Worm (Caenorhabditis elegans) whole organism, L4 larva: ENCODE measurements around the gene C55A1.11.

Source experiments
- D1046.2 ChIP-seq: fragments of 200-800 bp; sonication (Bioruptor generic); IDR thresholded peaks from 2 replicates; pipeline ENCODE4 v1.3.6; 2022; ENCODE audit warnings: missing genetic modification characterization, missing compliant biosample characterization
- F10B5.3 ChIP-seq: sonication (generic microtip); optimal IDR thresholded peaks from 2 replicates; lab custom pipeline; 2016; ENCODE audit warnings: mild to moderate bottlenecking, missing genetic modification characterization, missing compliant biosample characterization
- F37D6.2 ChIP-seq: sonication (generic microtip); optimal IDR thresholded peaks from 2 replicates; lab custom pipeline; 2016; ENCODE audit warnings: mild to moderate bottlenecking, missing genetic modification characterization, missing compliant biosample characterization
- T26A8.4 ChIP-seq: fragments of 200-800 bp; sonication (Bioruptor generic); IDR thresholded peaks from 2 replicates; pipeline ENCODE4 v1.3.6; 2022; ENCODE audit warnings: missing genetic modification characterization, missing compliant biosample characterization
- Y48G9A.11 ChIP-seq: fragments of 200-800 bp; sonication (Bioruptor generic); IDR thresholded peaks from 2 replicates; pipeline ENCODE4 v1.3.6; 2022; ENCODE audit warnings: missing genetic modification reagents, missing genetic modification characterization, missing compliant biosample characterization
- Y75B8A.6 ChIP-seq: fragments of 200-800 bp; sonication (Bioruptor generic); IDR thresholded peaks from 2 replicates; pipeline ENCODE4 v1.3.6; 2022; ENCODE audit warnings: missing genetic modification reagents, missing genetic modification characterization, missing compliant biosample characterization
- ZK337.2 ChIP-seq: fragments of 200-800 bp; sonication (Bioruptor generic); IDR thresholded peaks from 2 replicates; pipeline ENCODE4 v1.3.6; 2022; ENCODE audit warnings: missing genetic modification reagents, missing genetic modification characterization, missing compliant biosample characterization
- aha-1 ChIP-seq: fragments of 150-350 bp; peaks from one replicate; lab custom pipeline; 2014; ENCODE audit warnings: missing biosample characterization, missing genetic modification characterization
- ceh-20 ChIP-seq: fragments of 200-800 bp; sonication (Bioruptor generic); IDR thresholded peaks from 2 replicates; pipeline ENCODE4 v1.3.6; 2022; ENCODE audit warnings: missing genetic modification reagents, missing genetic modification characterization, missing compliant biosample characterization
- ceh-44 ChIP-seq: fragments of 200-800 bp; sonication (Bioruptor generic); IDR thresholded peaks from 2 replicates; pipeline ENCODE4 v1.3.6; 2022; ENCODE audit warnings: missing genetic modification reagents, missing genetic modification characterization, missing compliant biosample characterization
- ctbp-1 ChIP-seq: fragments of 200-800 bp; sonication (Bioruptor generic); IDR thresholded peaks from 2 replicates; pipeline ENCODE4 v1.3.6; 2022; ENCODE audit warnings: missing genetic modification reagents, missing genetic modification characterization, missing compliant biosample characterization
- dmd-6 ChIP-seq: fragments of 200-800 bp; sonication (Bioruptor generic); IDR thresholded peaks from 2 replicates; pipeline ENCODE4 v1.3.6; 2022; ENCODE audit warnings: missing genetic modification reagents, missing genetic modification characterization, missing compliant biosample characterization
- dpl-1 ChIP-seq: fragments of 150-350 bp; optimal IDR thresholded peaks from 2 replicates; lab custom pipeline; 2014; ENCODE audit warnings: missing biosample characterization, missing genetic modification reagents, missing genetic modification characterization
- duxl-1 ChIP-seq: sonication (generic microtip); optimal IDR thresholded peaks from 2 replicates; lab custom pipeline; 2016; ENCODE audit warnings: mild to moderate bottlenecking, missing genetic modification characterization, moderate library complexity, missing compliant biosample characterization; ENCODE audit not compliant: poor library complexity
- dve-1 ChIP-seq: sonication (generic microtip); optimal IDR thresholded peaks from 2 replicates; lab custom pipeline; 2017; ENCODE audit warnings: antibody characterized with exemption, mild to moderate bottlenecking, missing genetic modification characterization, missing compliant biosample characterization; ENCODE audit not compliant: insufficient read depth
- hif-1 ChIP-seq, 2 experiments: sonication (generic microtip); optimal IDR thresholded peaks; 2 replicates each; lab custom pipeline; 2016 to 2017; ENCODE audit warnings: missing compliant biosample characterization in 2 of 2, missing genetic modification characterization in 2 of 2, missing genetic modification reagents in 2 of 2, missing genotype in 2 of 2, mild to moderate bottlenecking in 1 of 2
- hlh-11 ChIP-seq: fragments of 200-800 bp; sonication (Bioruptor generic); optimal IDR thresholded peaks from 2 replicates; lab custom pipeline; 2018; ENCODE audit warnings: mild to moderate bottlenecking, missing genetic modification characterization, missing compliant biosample characterization
- hlh-30 ChIP-seq: sonication (generic microtip); optimal IDR thresholded peaks from 2 replicates; lab custom pipeline; 2017; ENCODE audit warnings: antibody characterized with exemption, mild to moderate bottlenecking, missing genetic modification characterization, missing compliant biosample characterization; ENCODE audit not compliant: insufficient read depth
- hmg-1.1 ChIP-seq: fragments of 200-800 bp; sonication (Bioruptor generic); IDR thresholded peaks from 2 replicates; pipeline ENCODE4 v1.3.6; 2022; ENCODE audit warnings: missing genetic modification reagents, missing genetic modification characterization, missing compliant biosample characterization
- lin-29 ChIP-seq: fragments of 200-800 bp; sonication (Bioruptor generic); IDR thresholded peaks from 2 replicates; pipeline ENCODE4 v1.3.6; 2022; ENCODE audit warnings: missing genetic modification reagents, missing genetic modification characterization, missing compliant biosample characterization
- lin-38 ChIP-seq: fragments of 200-800 bp; sonication (Bioruptor generic); IDR thresholded peaks from 2 replicates; pipeline ENCODE4 v1.3.6; 2022; ENCODE audit warnings: missing genetic modification reagents, missing genetic modification characterization, missing compliant biosample characterization
- lsy-2 ChIP-seq, 2 experiments: fragments of 150-350 bp in 1 of 2; sonication (generic microtip) in 1 of 2; optimal IDR thresholded peaks; 2 replicates each; lab custom pipeline; 2014 to 2017; ENCODE audit warnings: missing biosample characterization in 2 of 2, missing genetic modification characterization in 2 of 2
- madf-5 ChIP-seq, 2 experiments: fragments of 200-800 bp; sonication (Bioruptor generic); IDR thresholded peaks; 2 replicates each; pipeline ENCODE4 v1.3.6; 2022; ENCODE audit warnings: missing compliant biosample characterization in 2 of 2, missing genetic modification characterization in 2 of 2
- madf-9 ChIP-seq: fragments of 200-800 bp; sonication (Bioruptor generic); conservative IDR thresholded peaks from 2 replicates; pipeline ENCODE4 v1.3.6; 2022; ENCODE audit warnings: missing genetic modification reagents, missing genetic modification characterization, missing compliant biosample characterization
- mdt-29 ChIP-seq: fragments of 200-800 bp; sonication (Bioruptor generic); IDR thresholded peaks from 2 replicates; pipeline ENCODE4 v1.3.6; 2022; ENCODE audit warnings: missing genetic modification reagents, missing genetic modification characterization, missing compliant biosample characterization
- mes-2 ChIP-seq: sonication (generic microtip); optimal IDR thresholded peaks from 2 replicates; lab custom pipeline; 2016; ENCODE audit warnings: missing genotype, mild to moderate bottlenecking, missing genetic modification characterization, missing compliant biosample characterization; ENCODE audit not compliant: poor library complexity, severe bottlenecking
- mxl-3 ChIP-seq: fragments of 200-800 bp; sonication (Bioruptor generic); optimal IDR thresholded peaks from 2 replicates; lab custom pipeline; 2018; ENCODE audit warnings: mild to moderate bottlenecking, missing genetic modification characterization, missing compliant biosample characterization
- nhr-102 ChIP-seq: sonication (generic microtip); optimal IDR thresholded peaks from 2 replicates; lab custom pipeline; 2016; ENCODE audit warnings: mild to moderate bottlenecking, missing genetic modification characterization, moderate library complexity, missing compliant biosample characterization
- nhr-11 ChIP-seq: fragments of 150-350 bp; optimal IDR thresholded peaks from 2 replicates; lab custom pipeline; 2014; ENCODE audit warnings: missing biosample characterization, missing genetic modification characterization
- nhr-28 ChIP-seq: fragments of 150-350 bp; optimal IDR thresholded peaks from 2 replicates; lab custom pipeline; 2014; ENCODE audit warnings: missing biosample characterization, missing genetic modification characterization
- nhr-42 ChIP-seq: fragments of 200-800 bp; sonication (Bioruptor generic); IDR thresholded peaks from 2 replicates; pipeline ENCODE4 v1.3.6; 2022; ENCODE audit warnings: missing genetic modification characterization, missing compliant biosample characterization
- nhr-48 ChIP-seq: sonication (generic microtip); optimal IDR thresholded peaks from 2 replicates; lab custom pipeline; 2016; ENCODE audit warnings: mild to moderate bottlenecking, missing genetic modification characterization, missing compliant biosample characterization
- nhr-77 ChIP-seq: fragments of 150-350 bp; optimal IDR thresholded peaks from 2 replicates; lab custom pipeline; 2014; ENCODE audit warnings: missing biosample characterization, missing genetic modification characterization
- php-3 ChIP-seq: fragments of 200-800 bp; sonication (Bioruptor generic); IDR thresholded peaks from 2 replicates; pipeline ENCODE4 v1.3.6; 2022; ENCODE audit warnings: missing genetic modification reagents, missing genetic modification characterization, missing compliant biosample characterization
- rbr-2 ChIP-seq: sonication (generic microtip); optimal IDR thresholded peaks from 2 replicates; lab custom pipeline; 2016; ENCODE audit warnings: missing genotype, missing genetic modification characterization, missing compliant biosample characterization
- spr-1 ChIP-seq: sonication (generic microtip); optimal IDR thresholded peaks from 2 replicates; lab custom pipeline; 2016; ENCODE audit warnings: mild to moderate bottlenecking, missing genetic modification characterization, missing compliant biosample characterization
- spr-3 ChIP-seq: fragments of 200-800 bp; sonication (Bioruptor generic); optimal IDR thresholded peaks from 2 replicates; lab custom pipeline; 2018; ENCODE audit warnings: mild to moderate bottlenecking, missing genetic modification characterization, missing compliant biosample characterization
- tra-1 ChIP-seq: fragments of 200-800 bp; sonication (Bioruptor generic); IDR thresholded peaks from 2 replicates; pipeline ENCODE4 v1.3.6; 2022; ENCODE audit warnings: missing genetic modification reagents, missing genetic modification characterization, missing compliant biosample characterization
- unc-130 ChIP-seq: sonication (generic microtip); optimal IDR thresholded peaks from 2 replicates; lab custom pipeline; 2016; ENCODE audit warnings: missing genetic modification reagents, missing genetic modification characterization, missing compliant biosample characterization
- vab-7 ChIP-seq: fragments of 200-800 bp; sonication (Bioruptor generic); IDR thresholded peaks from 2 replicates; pipeline ENCODE4 v1.3.6; 2022; ENCODE audit warnings: missing genetic modification reagents, missing genetic modification characterization, missing compliant biosample characterization
- zfp-2 ChIP-seq: sonication (generic microtip); optimal IDR thresholded peaks from 2 replicates; lab custom pipeline; 2016; ENCODE audit warnings: mild to moderate bottlenecking, missing genetic modification characterization, missing compliant biosample characterization
- zfp-3 ChIP-seq: fragments of 200-800 bp; sonication (Bioruptor generic); conservative IDR thresholded peaks from 2 replicates; pipeline ENCODE4 v1.3.6; 2022; ENCODE audit warnings: missing genetic modification reagents, missing genetic modification characterization, missing compliant biosample characterization
- zip-2 ChIP-seq: fragments of 150-350 bp; optimal IDR thresholded peaks from 2 replicates; lab custom pipeline; 2014; ENCODE audit warnings: missing biosample characterization, missing genetic modification characterization

Gene C55A1.11

ce11 chrV:15578386-15578785, 47.3 kb upstream of the C55A1.11 start, which contains the start of gene F28F8.9 (continued):
- no peak for TF ChIP-seq php-3
- peak; percentile 70 for TF ChIP-seq mes-2 (tag; lab: Kevin White, UChicago)
- TF ChIP-seq zip-2 (tag; lab: Kevin White, UChicago) = no peak
- TF ChIP-seq nhr-28 (tag; lab: Kevin White, UChicago) = no peak
- TF ChIP-seq, all 104 proteins: peak for 9

- peak; percentile 77 for TF ChIP-seq mes-2 (tag; lab: Kevin White, UChicago)
Observed at ce11 chrV:15585744-15586143, 39.9 kb upstream of the C55A1.11 start.

- TF ChIP-seq ZK337.2 (0 out of 2 replicates have a peak, but pooled peaks have one; percentile 28), zfp-2 (tag; lab: Kevin White, UChicago) (peak; percentile 63), lin-29 (GFP tag; lab: Robert Waterston, UW) (peak; percentile 63; the same call in 1 of the 2 replicates), spr-3 (GFP tag; lab: Kevin White, UChicago) (peak; percentile 25), madf-9 (GFP tag; lab: Robert Waterston, UW) (peak; percentile 30; the same call in 1 of the 2 replicates), lin-38 (GFP tag; lab: Robert Waterston, UW) (peak; percentile 92), php-3 (peak; percentile 57; the same call in 1 of the 2 replicates), aha-1 (peak; percentile 16), nhr-48 (peak; percentile 47), lsy-2 (tag; optimal IDR thresholded peaks at IDR 0.05; lab: Kevin White, UChicago) (peak; percentile 85 to 95), madf-5 (GFP tag; IDR thresholded peaks at IDR 0.05; lab: Robert Waterston, UW) (0 out of 4 replicates have a peak, but pooled peaks of 1 of the 2 experiments have one; percentile 42), Y75B8A.6 (0 out of 2 replicates have a peak, but pooled peaks have one; percentile 14), hlh-11 (tag; lab: Kevin White, UChicago) (peak; percentile 74), tra-1 (GFP tag; lab: Robert Waterston, UW) (peak; percentile 50; the same call in 1 of the 2 replicates), vab-7 (GFP tag; lab: Robert Waterston, UW) (0 out of 2 replicates have a peak, but pooled peaks have one; percentile 44), hmg-1.1 (peak; percentile 58; the same call in 1 of the 2 replicates), rbr-2 (tag; lab: Kevin White, UChicago) (peak; percentile 85), mdt-29 (GFP tag; lab: Robert Waterston, UW) (peak; percentile 82), F37D6.2 (tag; lab: Kevin White, UChicago) (peak; percentile 96), dve-1 (tag; lab: Kevin White, UChicago) (peak; percentile 74), D1046.2 (peak; percentile 93), mes-2 (tag; lab: Kevin White, UChicago) (peak; percentile 89), F10B5.3 (tag; lab: Kevin White, UChicago) (peak; percentile 12), spr-1 (tag; lab: Kevin White, UChicago) (peak; percentile 20), mxl-3 (GFP tag; lab: Kevin White, UChicago) (peak; percentile 69), hlh-30 (tag; lab: Kevin White, UChicago) (peak; percentile 26), Y48G9A.11 (GFP tag; lab: Robert Waterston, UW) (peak; percentile 86), nhr-11 (tag; lab: Kevin White, UChicago) (peak; percentile 2), ceh-20 (peak; percentile 85), dmd-6 (peak; percentile 87), nhr-102 (peak; percentile 79), nhr-42 (GFP tag; lab: Robert Waterston, UW) (peak; percentile 94), ctbp-1 (GFP tag; lab: Robert Waterston, UW) (peak; percentile 69; the same call in 1 of the 2 replicates), nhr-28 (tag; lab: Kevin White, UChicago) (peak; percentile 55), zfp-3 (peak; percentile 91), T26A8.4 (GFP tag; lab: Robert Waterston, UW) (peak; percentile 85), duxl-1 (tag; lab: Kevin White, UChicago) (peak; percentile 43), nhr-77 (peak; percentile 43), hif-1 (tag; optimal IDR thresholded peaks at IDR 0.05; lab: Kevin White, UChicago) (peak in 1 of 2 experiments; percentile 17), ceh-44 (GFP tag; lab: Robert Waterston, UW) (peak; percentile 61; the same call in 1 of the 2 replicates), dpl-1 (GFP tag; lab: Kevin White, UChicago) (peak; percentile 57), unc-130 (peak; percentile 74)
Observed at ce11 chrV:15590183-15590667, 35.4 kb upstream of the C55A1.11 start, which contains the start of gene F28F8.7. F28F8.7 (minus strand) TSS chrV:15590617.
